Fruit fly (Drosophila melanogaster): Measurements from ENCODE around the gene anne.

dm6 chr4:179062-179919, 47.3 kb downstream of the anne start, which contains the start of gene Arl4:
- TF ChIP-seq Gug (GFP tag; IDR thresholded peaks at IDR 0.05) (no peak), CG8119 (GFP tag; IDR thresholded peaks at IDR 0.05) (no peak), svp (GFP tag) (no peak), Hr38 (GFP tag; optimal IDR thresholded peaks at IDR 0.05) (no peak)
